Worm (Caenorhabditis elegans) whole organism, mixed stage, embryonic: Measurements from ENCODE around the gene Y49A3A.3.

Source experiments
- M03D4.4 ChIP-seq: sonication (generic microtip); optimal IDR thresholded peaks from 2 replicates; lab custom pipeline; 2017; ENCODE audit warnings: mild to moderate bottlenecking, missing genetic modification characterization, missing compliant biosample characterization
- blmp-1 ChIP-seq: fragments of 150-350 bp; optimal IDR thresholded peaks from 2 replicates; lab custom pipeline; 2014; ENCODE audit warnings: missing biosample characterization, missing genetic modification characterization
- ceh-39 ChIP-seq: fragments of 150-350 bp; optimal IDR thresholded peaks from 2 replicates; lab custom pipeline; 2014; ENCODE audit warnings: missing biosample characterization, missing genetic modification characterization
- ceh-43 ChIP-seq: fragments of 200-800 bp; sonication (Bioruptor generic); optimal IDR thresholded peaks from 2 replicates; lab custom pipeline; 2018; ENCODE audit warnings: mild to moderate bottlenecking, missing genetic modification characterization, moderate library complexity, missing compliant biosample characterization
- ceh-83 ChIP-seq: fragments of 200-800 bp; sonication (Bioruptor generic); optimal IDR thresholded peaks from 2 replicates; lab custom pipeline; 2018; ENCODE audit warnings: mild to moderate bottlenecking, missing genetic modification characterization, missing compliant biosample characterization
- cnd-1 ChIP-seq: fragments of 200-800 bp; sonication (Bioruptor generic); optimal IDR thresholded peaks from 2 replicates; lab custom pipeline; 2018; ENCODE audit warnings: mild to moderate bottlenecking, missing genetic modification characterization, missing compliant biosample characterization
- drap-1 ChIP-seq: fragments of 200-800 bp; sonication (Bioruptor generic); optimal IDR thresholded peaks from 3 replicates; lab custom pipeline; 2018; ENCODE audit warnings: mild to moderate bottlenecking, missing genetic modification characterization, missing compliant biosample characterization
- elt-1 ChIP-seq: sonication (generic microtip); optimal IDR thresholded peaks from 2 replicates; lab custom pipeline; 2017; ENCODE audit warnings: missing genetic modification characterization, mild to moderate bottlenecking, missing compliant biosample characterization, antibody characterized with exemption, moderate library complexity, borderline replicate concordance; ENCODE audit not compliant: insufficient read depth
- elt-3 ChIP-seq: fragments of 150-350 bp; optimal IDR thresholded peaks from 2 replicates; lab custom pipeline; 2014; ENCODE audit warnings: missing biosample characterization, missing genetic modification characterization
- flh-1 ChIP-seq: fragments of 200-800 bp; sonication (Bioruptor generic); optimal IDR thresholded peaks from 2 replicates; lab custom pipeline; 2018; ENCODE audit warnings: mild to moderate bottlenecking, missing genetic modification characterization, moderate library complexity, missing compliant biosample characterization
- ham-2 ChIP-seq: fragments of 200-800 bp; sonication (Bioruptor generic); optimal IDR thresholded peaks from 2 replicates; lab custom pipeline; 2018; ENCODE audit warnings: mild to moderate bottlenecking, missing genetic modification characterization, missing compliant biosample characterization
- hlh-1 ChIP-seq: fragments of 150-350 bp; optimal IDR thresholded peaks from 2 replicates; lab custom pipeline; 2014; ENCODE audit warnings: missing biosample characterization, missing genetic modification reagents, missing genetic modification characterization
- lin-13 ChIP-seq: fragments of 150-350 bp; optimal IDR thresholded peaks from 2 replicates; lab custom pipeline; 2014; ENCODE audit warnings: missing biosample characterization, missing genetic modification characterization
- lin-32 ChIP-seq: fragments of 200-800 bp; sonication (Bioruptor generic); optimal IDR thresholded peaks from 2 replicates; lab custom pipeline; 2018; ENCODE audit warnings: mild to moderate bottlenecking, missing genetic modification characterization, missing compliant biosample characterization
- lsy-2 ChIP-seq: fragments of 150-350 bp; optimal IDR thresholded peaks from 2 replicates; lab custom pipeline; 2014; ENCODE audit warnings: missing biosample characterization, missing genetic modification characterization
- mab-5 ChIP-seq: fragments of 150-350 bp; optimal IDR thresholded peaks from 2 replicates; lab custom pipeline; 2014; ENCODE audit warnings: missing biosample characterization, missing genetic modification characterization
- mep-1 ChIP-seq: fragments of 150-350 bp; optimal IDR thresholded peaks from 2 replicates; lab custom pipeline; 2017; ENCODE audit warnings: missing biosample characterization, missing genetic modification reagents, missing genetic modification characterization, inconsistent platforms
- nhr-2 ChIP-seq: fragments of 150-350 bp; optimal IDR thresholded peaks from 2 replicates; lab custom pipeline; 2014; ENCODE audit warnings: missing biosample characterization, missing genetic modification characterization
- nhr-237 ChIP-seq: fragments of 150-350 bp; optimal IDR thresholded peaks from 2 replicates; lab custom pipeline; 2014; ENCODE audit warnings: missing biosample characterization, missing genetic modification characterization
- nhr-28 ChIP-seq: fragments of 150-350 bp; optimal IDR thresholded peaks from 2 replicates; lab custom pipeline; 2014; ENCODE audit warnings: missing biosample characterization, missing genetic modification characterization
- nhr-76 ChIP-seq: sonication (generic microtip); optimal IDR thresholded peaks from 2 replicates; lab custom pipeline; 2017; ENCODE audit warnings: missing biosample characterization, missing genetic modification characterization
- pha-4 ChIP-seq: fragments of 150-350 bp; optimal IDR thresholded peaks from 2 replicates; lab custom pipeline; 2018; ENCODE audit warnings: missing biosample characterization, missing genetic modification reagents, missing genetic modification characterization
- sem-2 ChIP-seq: fragments of 200-800 bp; sonication (Bioruptor generic); optimal IDR thresholded peaks from 2 replicates; lab custom pipeline; 2018; ENCODE audit warnings: mild to moderate bottlenecking, missing genetic modification characterization, missing compliant biosample characterization
- snpc-4 ChIP-seq: fragments of 150-350 bp; optimal IDR thresholded peaks from 2 replicates; lab custom pipeline; 2014; ENCODE audit warnings: missing biosample characterization, missing genetic modification characterization
- sptf-1 ChIP-seq: sonication (generic microtip); optimal IDR thresholded peaks from 2 replicates; lab custom pipeline; 2017; ENCODE audit warnings: mild to moderate bottlenecking, missing genetic modification characterization, moderate library complexity, missing compliant biosample characterization
- unc-120 ChIP-seq: sonication (generic microtip); optimal IDR thresholded peaks from 2 replicates; lab custom pipeline; 2017; ENCODE audit warnings: missing genetic modification characterization, missing compliant biosample characterization; ENCODE audit not compliant: poor library complexity, severe bottlenecking
- unc-39 ChIP-seq: fragments of 150-350 bp; optimal IDR thresholded peaks from 2 replicates; lab custom pipeline; 2014; ENCODE audit warnings: missing biosample characterization, missing genetic modification characterization
- unc-62 ChIP-seq: fragments of 150-350 bp; optimal IDR thresholded peaks from 2 replicates; lab custom pipeline; 2014; ENCODE audit warnings: missing biosample characterization, missing genetic modification reagents, missing genetic modification characterization
- zip-8 ChIP-seq: fragments of 150-350 bp; optimal IDR thresholded peaks from 2 replicates; lab custom pipeline; 2014; ENCODE audit warnings: missing biosample characterization, missing genetic modification characterization
- ztf-11 ChIP-seq: fragments of 150-350 bp; optimal IDR thresholded peaks from 2 replicates; lab custom pipeline; 2014; ENCODE audit warnings: missing biosample characterization, missing genetic modification characterization

The Y49A3A.3 gene

ce11 chrV:14314236-14314635, 40.0 kb upstream of the Y49A3A.3 start, which contains the start of gene F47B8.1:
Gene F47B8.1, minus strand, starts transcription at chrV:14314336.
- TF ChIP-seq nhr-237 (no peak), ceh-39 (tag; lab: Kevin White, UChicago) (no peak), pha-4 (tag; lab: Kevin White, UChicago) (no peak)

- TF ChIP-seq elt-1 (tag; lab: Kevin White, UChicago) (no peak), nhr-28 (tag; lab: Kevin White, UChicago) (no peak), M03D4.4 (no peak), hlh-1 (tag; lab: Kevin White, UChicago) (no peak), lin-13 (tag; lab: Kevin White, UChicago) (no peak), pha-4 (tag; lab: Kevin White, UChicago) (no peak), ham-2 (GFP tag; lab: Kevin White, UChicago) (no peak), snpc-4 (tag; lab: Kevin White, UChicago) (no peak)
Observed at ce11 chrV:14316525-14316924, 37.7 kb upstream of the Y49A3A.3 start, which contains the start of gene F47B8.2. Gene F47B8.2, minus strand, starts transcription at chrV:14316625.

ce11 chrV:14317204-14317603, 37.0 kb upstream of the Y49A3A.3 start:
- TF ChIP-seq zip-8 (tag; lab: Kevin White, UChicago) (no peak), flh-1 (GFP tag; lab: Kevin White, UChicago) (no peak), unc-62 (GFP tag; lab: Kevin White, UChicago) (no peak), sem-2 (GFP tag; lab: Kevin White, UChicago) (no peak), drap-1 (GFP tag; lab: Kevin White, UChicago) (no peak), ztf-11 (tag; lab: Kevin White, UChicago) (no peak), mep-1 (tag; lab: Kevin White, UChicago) (no peak), lin-32 (no peak), ceh-39 (tag; lab: Kevin White, UChicago) (no peak), nhr-2 (tag; lab: Kevin White, UChicago) (no peak), hlh-1 (tag; lab: Kevin White, UChicago) (no peak), unc-39 (no peak), lsy-2 (tag; lab: Kevin White, UChicago) (no peak), ceh-43 (GFP tag; lab: Kevin White, UChicago) (no peak), nhr-76 (tag; lab: Kevin White, UChicago) (no peak), elt-3 (tag; lab: Kevin White, UChicago) (no peak)

- TF ChIP-seq hlh-1 (tag; lab: Kevin White, UChicago): no peak
- TF ChIP-seq sem-2 (GFP tag; lab: Kevin White, UChicago): no peak
- TF ChIP-seq nhr-76 (tag; lab: Kevin White, UChicago): no peak
- no peak for TF ChIP-seq flh-1 (GFP tag; lab: Kevin White, UChicago)
- no peak for TF ChIP-seq mep-1 (tag; lab: Kevin White, UChicago)
- no peak for TF ChIP-seq mab-5 (tag; lab: Kevin White, UChicago)
- TF ChIP-seq lin-13 (tag; lab: Kevin White, UChicago): no peak
- TF ChIP-seq nhr-2 (tag; lab: Kevin White, UChicago): no peak
- no peak for TF ChIP-seq lin-32
- no peak for TF ChIP-seq drap-1 (GFP tag; lab: Kevin White, UChicago)
- no peak for TF ChIP-seq ceh-83 (GFP tag; lab: Kevin White, UChicago)
- no peak for TF ChIP-seq unc-120 (tag; lab: Kevin White, UChicago)
- no peak for TF ChIP-seq pha-4 (tag; lab: Kevin White, UChicago)
- TF ChIP-seq ceh-39 (tag; lab: Kevin White, UChicago): no peak
- no peak for TF ChIP-seq cnd-1 (tag; lab: Kevin White, UChicago)
- no peak for TF ChIP-seq sptf-1 (tag; lab: Kevin White, UChicago)
- no peak for TF ChIP-seq ceh-43 (GFP tag; lab: Kevin White, UChicago)
- TF ChIP-seq nhr-237: no peak
Observed at ce11 chrV:14317621-14318020, 36.6 kb upstream of the Y49A3A.3 start.

ce11 chrV:14319101-14319781, 35.0 kb upstream of the Y49A3A.3 start, which contains the start of gene F47B8.13:
Gene F47B8.13, minus strand, starts transcription at chrV:14319731.
- no peak for TF ChIP-seq snpc-4 (tag; lab: Kevin White, UChicago)
- no peak for TF ChIP-seq ztf-11 (tag; lab: Kevin White, UChicago)
- TF ChIP-seq ceh-83 (GFP tag; lab: Kevin White, UChicago): no peak
- no peak for TF ChIP-seq hlh-1 (tag; lab: Kevin White, UChicago)
- no peak for TF ChIP-seq cnd-1 (tag; lab: Kevin White, UChicago)
- TF ChIP-seq flh-1 (GFP tag; lab: Kevin White, UChicago): no peak
- no peak for TF ChIP-seq blmp-1 (tag; lab: Kevin White, UChicago)
- no peak for TF ChIP-seq zip-8 (tag; lab: Kevin White, UChicago)
- TF ChIP-seq elt-3 (tag; lab: Kevin White, UChicago): no peak
